Worm (Caenorhabditis elegans) whole organism, late embryonic: ENCODE data around the gene F07C6.4.

ENCODE experiments used
- K02D7.2 ChIP-seq: sonication (generic microtip); optimal IDR thresholded peaks from 2 replicates; lab custom pipeline; 2017; ENCODE audit warnings: mild to moderate bottlenecking, missing genetic modification characterization, missing compliant biosample characterization
- ceh-18 ChIP-seq: sonication (generic microtip); optimal IDR thresholded peaks from 2 replicates; lab custom pipeline; 2016; ENCODE audit warnings: missing genetic modification characterization, missing compliant biosample characterization
- ceh-19 ChIP-seq: fragments of 200-800 bp; sonication (Bioruptor generic); optimal IDR thresholded peaks from 2 replicates; lab custom pipeline; 2018; ENCODE audit warnings: mild to moderate bottlenecking, missing genetic modification characterization, missing compliant biosample characterization
- ceh-2 ChIP-seq: sonication (generic microtip); optimal IDR thresholded peaks from 2 replicates; lab custom pipeline; 2016; ENCODE audit warnings: missing genotype, missing genetic modification characterization, missing compliant biosample characterization
- ceh-34 ChIP-seq: sonication (generic microtip); optimal IDR thresholded peaks from 2 replicates; lab custom pipeline; 2016; ENCODE audit warnings: mild to moderate bottlenecking, missing genetic modification characterization, missing compliant biosample characterization
- eyg-1 ChIP-seq: sonication (generic microtip); optimal IDR thresholded peaks from 2 replicates; lab custom pipeline; 2016; ENCODE audit warnings: missing genotype, missing genetic modification characterization, missing compliant biosample characterization
- nhr-232 ChIP-seq: sonication (generic microtip); optimal IDR thresholded peaks from 2 replicates; lab custom pipeline; 2016; ENCODE audit warnings: missing genetic modification characterization, missing compliant biosample characterization
- odd-2 ChIP-seq: sonication (generic microtip); optimal IDR thresholded peaks from 2 replicates; lab custom pipeline; 2017; ENCODE audit warnings: antibody characterized with exemption, mild to moderate bottlenecking, missing genetic modification characterization, missing compliant biosample characterization
- pag-3 ChIP-seq: sonication (generic microtip); optimal IDR thresholded peaks from 2 replicates; lab custom pipeline; 2016; ENCODE audit warnings: missing compliant biosample characterization, missing genetic modification characterization, borderline replicate concordance
- pha-2 ChIP-seq: sonication (generic microtip); optimal IDR thresholded peaks from 2 replicates; lab custom pipeline; 2017; ENCODE audit warnings: mild to moderate bottlenecking, missing genetic modification characterization, missing compliant biosample characterization
- pqm-1 ChIP-seq: sonication (generic microtip); optimal IDR thresholded peaks from 2 replicates; lab custom pipeline; 2016; ENCODE audit warnings: missing genetic modification characterization, missing compliant biosample characterization
- rnt-1 ChIP-seq: sonication (generic microtip); optimal IDR thresholded peaks from 2 replicates; lab custom pipeline; 2016; ENCODE audit warnings: missing genetic modification characterization, missing compliant biosample characterization
- sox-4 ChIP-seq: sonication (generic microtip); optimal IDR thresholded peaks from 2 replicates; lab custom pipeline; 2017; ENCODE audit warnings: mild to moderate bottlenecking, missing genetic modification characterization, inconsistent platforms, missing compliant biosample characterization
- unc-86 ChIP-seq: sonication (generic microtip); optimal IDR thresholded peaks from 2 replicates; lab custom pipeline; 2016; ENCODE audit warnings: missing genetic modification characterization, missing compliant biosample characterization

- TF ChIP-seq odd-2 (tag; lab: Kevin White, UChicago) (no peak), ceh-19 (no peak), unc-86 (tag; lab: Kevin White, UChicago) (no peak), ceh-34 (no peak), nhr-232 (tag; lab: Kevin White, UChicago) (no peak), eyg-1 (tag; lab: Kevin White, UChicago) (no peak), pag-3 (no peak), pqm-1 (tag; lab: Kevin White, UChicago) (no peak), K02D7.2 (tag; lab: Kevin White, UChicago) (no peak), ceh-18 (tag; lab: Kevin White, UChicago) (no peak), rnt-1 (tag; lab: Kevin White, UChicago) (no peak), sox-4 (tag; lab: Kevin White, UChicago) (no peak), ceh-2 (no peak), pha-2 (tag; lab: Kevin White, UChicago) (no peak)
Measured at ce11 chrIV:12842121-12842520, 36.4 kb downstream of the F07C6.4 start.
